Fruit fly (Drosophila melanogaster) whole organism, pupa: Measurements from ENCODE around the gene CG31675.

Source experiments
- CG13204 ChIP-seq: fragments of 200-800 bp; sonication (Bioruptor generic); optimal IDR thresholded peaks from 2 replicates; lab custom pipeline; 2018; ENCODE audit warnings: missing biosample characterization, mild to moderate bottlenecking, missing genetic modification characterization, moderate library complexity
- Snoo ChIP-seq: fragments of 200-800 bp; sonication (Bioruptor generic); optimal IDR thresholded peaks from 3 replicates; lab custom pipeline; 2017; ENCODE audit warnings: missing biosample characterization, mild to moderate bottlenecking, missing genetic modification characterization, inconsistent platforms
- gl ChIP-seq: fragments of 200-800 bp; sonication (Bioruptor generic); optimal IDR thresholded peaks from 2 replicates; lab custom pipeline; 2018; ENCODE audit warnings: missing biosample characterization, mild to moderate bottlenecking, missing genetic modification characterization

DNA sequence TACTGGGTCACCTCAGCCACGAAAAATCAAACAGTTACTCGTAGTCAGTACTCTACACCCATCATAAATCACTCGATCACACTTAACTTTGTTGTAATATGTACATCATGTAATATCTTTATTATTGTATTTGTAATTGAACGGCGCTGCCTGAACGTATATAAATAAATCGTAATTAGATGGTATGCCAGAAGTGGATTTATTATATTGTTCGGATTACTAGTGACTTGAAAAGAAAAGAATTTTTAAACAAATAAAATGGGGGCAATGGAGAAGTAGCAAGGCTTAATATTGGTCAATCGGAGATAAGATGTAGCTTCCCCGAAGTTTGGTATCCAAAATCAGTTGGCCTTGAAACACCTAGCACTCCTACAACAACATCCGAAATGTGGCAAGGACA is 18.6 kb upstream of the CG31675 start, which contains the start of gene CG14402:
- TF ChIP-seq Snoo (tag; lab: Kevin White, UChicago) (no peak), gl (tag; lab: Kevin White, UChicago) (no peak), CG13204 (no peak)
